Worm (Caenorhabditis elegans): ENCODE results near the gene srh-28.

Gene srh-28

ce11 chrV:6775708-6776107 is at the start of gene srh-28:
Gene srh-28 (minus strand): TSS chrV:6775808.
- TF ChIP-seq him-1 (tag; optimal IDR thresholded peaks at IDR 0.05) (no peak), dao-5 (tag; optimal IDR thresholded peaks at IDR 0.05) (no peak), W03F9.2 (tag; optimal IDR thresholded peaks at IDR 0.05) (no peak)

- no peak for TF ChIP-seq dao-5 (tag; optimal IDR thresholded peaks at IDR 0.05)
- TF ChIP-seq him-1 (tag; optimal IDR thresholded peaks at IDR 0.05), result no peak
- no peak for TF ChIP-seq W03F9.2 (tag; optimal IDR thresholded peaks at IDR 0.05)
These were observed 47.8 kb upstream of the srh-28 start for ce11 chrV:6823432-6823831.

- TF ChIP-seq him-1 (tag; optimal IDR thresholded peaks at IDR 0.05), result no peak
- TF ChIP-seq W03F9.2 (tag; optimal IDR thresholded peaks at IDR 0.05), result no peak
- no peak for TF ChIP-seq dao-5 (tag; optimal IDR thresholded peaks at IDR 0.05)
These were observed 45.9 kb upstream of the srh-28 start, which contains the start of gene T15B7.8 for ce11 chrV:6821509-6821908. Gene T15B7.8 (plus strand): TSS chrV:6821809.

ce11 chrV:6819812-6820211 is 44.2 kb upstream of the srh-28 start, which contains the start of gene dmsr-13:
Gene dmsr-13 (minus strand): TSS chrV:6819912.
- TF ChIP-seq W03F9.2 (tag; optimal IDR thresholded peaks at IDR 0.05) (no peak), him-1 (tag; optimal IDR thresholded peaks at IDR 0.05) (no peak), dao-5 (tag; optimal IDR thresholded peaks at IDR 0.05) (no peak)

ce11 chrV:6817184-6817583 is 41.6 kb upstream of the srh-28 start, which contains the start of gene dmsr-14:
Gene dmsr-14 (minus strand): TSS chrV:6817284.
- TF ChIP-seq him-1 (tag; optimal IDR thresholded peaks at IDR 0.05), result no peak
- no peak for TF ChIP-seq W03F9.2 (tag; optimal IDR thresholded peaks at IDR 0.05)
- TF ChIP-seq dao-5 (tag; optimal IDR thresholded peaks at IDR 0.05), result no peak

- no peak for TF ChIP-seq him-1 (tag; optimal IDR thresholded peaks at IDR 0.05)
- no peak for TF ChIP-seq W03F9.2 (tag; optimal IDR thresholded peaks at IDR 0.05)
- TF ChIP-seq dao-5 (tag; optimal IDR thresholded peaks at IDR 0.05), result no peak
These were observed 38.3 kb upstream of the srh-28 start for ce11 chrV:6813862-6814261.

- no peak for TF ChIP-seq W03F9.2 (tag; optimal IDR thresholded peaks at IDR 0.05)
- no peak for TF ChIP-seq him-1 (tag; optimal IDR thresholded peaks at IDR 0.05)
- no peak for TF ChIP-seq dao-5 (tag; optimal IDR thresholded peaks at IDR 0.05)
These were observed 36.3 kb upstream of the srh-28 start for ce11 chrV:6811863-6812262.

ce11 chrV:6810091-6810490 is 34.5 kb upstream of the srh-28 start:
- TF ChIP-seq dao-5 (tag; optimal IDR thresholded peaks at IDR 0.05) (no peak), him-1 (tag; optimal IDR thresholded peaks at IDR 0.05) (no peak), W03F9.2 (tag; optimal IDR thresholded peaks at IDR 0.05) (no peak)

ce11 chrV:6808962-6809361 is 33.4 kb upstream of the srh-28 start, which contains the start of gene dmsr-16:
Gene dmsr-16 (minus strand): TSS chrV:6809062.
- no peak for TF ChIP-seq him-1 (tag; optimal IDR thresholded peaks at IDR 0.05)
- no peak for TF ChIP-seq dao-5 (tag; optimal IDR thresholded peaks at IDR 0.05)
- TF ChIP-seq W03F9.2 (tag; optimal IDR thresholded peaks at IDR 0.05), result no peak

ce11 chrV:6806340-6806739 is 30.7 kb upstream of the srh-28 start, which contains the start of gene dmsr-12:
Gene dmsr-12 (minus strand): TSS chrV:6806440.
- TF ChIP-seq dao-5 (tag; optimal IDR thresholded peaks at IDR 0.05) (no peak), him-1 (tag; optimal IDR thresholded peaks at IDR 0.05) (no peak), W03F9.2 (tag; optimal IDR thresholded peaks at IDR 0.05) (no peak)

ce11 chrV:6803992-6804391 is 28.4 kb upstream of the srh-28 start, which contains the start of gene dmsr-11:
Gene dmsr-11 (minus strand): TSS chrV:6804092.
- TF ChIP-seq W03F9.2 (tag; optimal IDR thresholded peaks at IDR 0.05), result no peak
- no peak for TF ChIP-seq dao-5 (tag; optimal IDR thresholded peaks at IDR 0.05)
- TF ChIP-seq him-1 (tag; optimal IDR thresholded peaks at IDR 0.05), result no peak

- TF ChIP-seq W03F9.2 (tag; optimal IDR thresholded peaks at IDR 0.05) (no peak), dao-5 (tag; optimal IDR thresholded peaks at IDR 0.05) (no peak), him-1 (tag; optimal IDR thresholded peaks at IDR 0.05) (no peak)
These were observed 26.2 kb upstream of the srh-28 start, which contains the start of gene dmsr-10 for ce11 chrV:6801850-6802249. Gene dmsr-10 (minus strand): TSS chrV:6801950.

ce11 chrV:6799564-6799963 is 24.0 kb upstream of the srh-28 start, which contains the start of gene dmsr-9:
Gene dmsr-9 (minus strand): TSS chrV:6799664.
- no peak for TF ChIP-seq dao-5 (tag; optimal IDR thresholded peaks at IDR 0.05)
- no peak for TF ChIP-seq W03F9.2 (tag; optimal IDR thresholded peaks at IDR 0.05)
- TF ChIP-seq him-1 (tag; optimal IDR thresholded peaks at IDR 0.05), result no peak

- TF ChIP-seq him-1 (tag; optimal IDR thresholded peaks at IDR 0.05) (no peak), W03F9.2 (tag; optimal IDR thresholded peaks at IDR 0.05) (no peak), dao-5 (tag; optimal IDR thresholded peaks at IDR 0.05) (no peak)
These were observed 21.3 kb upstream of the srh-28 start for ce11 chrV:6796894-6797293.

ce11 chrV:6796264-6796663 is 20.7 kb upstream of the srh-28 start:
- TF ChIP-seq W03F9.2 (tag; optimal IDR thresholded peaks at IDR 0.05), result no peak
- TF ChIP-seq dao-5 (tag; optimal IDR thresholded peaks at IDR 0.05), result no peak
- TF ChIP-seq him-1 (tag; optimal IDR thresholded peaks at IDR 0.05), result no peak
